Worm (Caenorhabditis elegans) whole organism, L3 larva: ENCODE data around the gene F59B1.10.

ENCODE experiments used
- R02D3.7 ChIP-seq: fragments of 150-350 bp; optimal IDR thresholded peaks from 2 replicates; lab custom pipeline; 2014; ENCODE audit warnings: missing biosample characterization, missing genetic modification characterization
- ZK546.5 ChIP-seq: sonication (generic microtip); optimal IDR thresholded peaks from 2 replicates; lab custom pipeline; 2017; ENCODE audit warnings: missing biosample characterization, missing genetic modification characterization
- ama-1 ChIP-seq: fragments of 150-350 bp; optimal IDR thresholded peaks from 2 replicates; lab custom pipeline; 2018
- ceh-82 ChIP-seq: fragments of 150-350 bp; optimal IDR thresholded peaks from 2 replicates; lab custom pipeline; 2014; ENCODE audit warnings: missing biosample characterization, missing genetic modification characterization
- elt-1 ChIP-seq: fragments of 150-350 bp; optimal IDR thresholded peaks from 2 replicates; lab custom pipeline; 2014; ENCODE audit warnings: missing biosample characterization, missing genetic modification characterization
- elt-2 ChIP-seq: sonication (generic microtip); optimal IDR thresholded peaks from 2 replicates; lab custom pipeline; 2016; ENCODE audit warnings: missing genetic modification reagents, mild to moderate bottlenecking, missing genetic modification characterization, missing compliant biosample characterization
- eor-1 ChIP-seq, 2 experiments: fragments of 150-350 bp; optimal IDR thresholded peaks; 2 replicates each; lab custom pipeline; 2014 to 2018; ENCODE audit warnings: missing biosample characterization in 2 of 2, missing genetic modification characterization in 2 of 2
- fkh-10 ChIP-seq: sonication (generic microtip); optimal IDR thresholded peaks from 2 replicates; lab custom pipeline; 2017; ENCODE audit warnings: missing biosample characterization, missing genetic modification reagents, missing genetic modification characterization
- fkh-2 ChIP-seq: fragments of 150-350 bp; optimal IDR thresholded peaks from 2 replicates; lab custom pipeline; 2014; ENCODE audit warnings: missing biosample characterization, missing genetic modification reagents, missing genetic modification characterization
- hmg-11 ChIP-seq: sonication (generic microtip); optimal IDR thresholded peaks from 2 replicates; lab custom pipeline; 2016; ENCODE audit warnings: missing genetic modification characterization, missing compliant biosample characterization
- jun-1 ChIP-seq: fragments of 150-350 bp; optimal IDR thresholded peaks from 2 replicates; lab custom pipeline; 2014; ENCODE audit warnings: missing biosample characterization, missing genetic modification reagents, missing genetic modification characterization
- lin-15B ChIP-seq: fragments of 150-350 bp; optimal IDR thresholded peaks from 2 replicates; lab custom pipeline; 2014; ENCODE audit warnings: missing biosample characterization, missing genetic modification characterization
- lin-39 ChIP-seq: fragments of 150-350 bp; optimal IDR thresholded peaks from 2 replicates; lab custom pipeline; 2018; ENCODE audit warnings: missing biosample characterization, missing genetic modification reagents, missing genetic modification characterization
- lsy-12 ChIP-seq: sonication (generic microtip); optimal IDR thresholded peaks from 2 replicates; lab custom pipeline; 2016; ENCODE audit warnings: mild to moderate bottlenecking, missing genetic modification characterization, missing compliant biosample characterization
- mdl-1 ChIP-seq: fragments of 150-350 bp; optimal IDR thresholded peaks from 2 replicates; lab custom pipeline; 2014; ENCODE audit warnings: missing biosample characterization, missing genetic modification characterization
- mml-1 ChIP-seq: fragments of 150-350 bp; sonication (generic microtip); optimal IDR thresholded peaks from 3 replicates; lab custom pipeline; 2014; ENCODE audit warnings: missing biosample characterization, missing genetic modification characterization
- nfya-1 ChIP-seq: sonication (generic microtip); optimal IDR thresholded peaks from 2 replicates; lab custom pipeline; 2017; ENCODE audit warnings: missing genetic modification characterization, mild to moderate bottlenecking, missing compliant biosample characterization, antibody characterized with exemption, moderate library complexity; ENCODE audit not compliant: insufficient read depth
- nhr-11 ChIP-seq: fragments of 150-350 bp; optimal IDR thresholded peaks from 2 replicates; lab custom pipeline; 2014; ENCODE audit warnings: missing biosample characterization, missing genetic modification characterization
- nhr-12 ChIP-seq: fragments of 150-350 bp; optimal IDR thresholded peaks from 2 replicates; lab custom pipeline; 2014; ENCODE audit warnings: missing biosample characterization, missing genetic modification characterization
- nhr-23 ChIP-seq: fragments of 150-350 bp; optimal IDR thresholded peaks from 2 replicates; lab custom pipeline; 2014; ENCODE audit warnings: missing biosample characterization, missing genetic modification reagents, missing genetic modification characterization
- nhr-28 ChIP-seq: fragments of 150-350 bp; optimal IDR thresholded peaks from 2 replicates; lab custom pipeline; 2014; ENCODE audit warnings: missing biosample characterization, missing genetic modification characterization
- nhr-67 ChIP-seq: fragments of 150-350 bp; optimal IDR thresholded peaks from 2 replicates; lab custom pipeline; 2014; ENCODE audit warnings: missing biosample characterization, missing genetic modification characterization
- nhr-77 ChIP-seq: fragments of 150-350 bp; optimal IDR thresholded peaks from 2 replicates; lab custom pipeline; 2014; ENCODE audit warnings: missing biosample characterization, missing genetic modification characterization
- pha-4 ChIP-seq: fragments of 150-350 bp; optimal IDR thresholded peaks from 2 replicates; lab custom pipeline; 2014; ENCODE audit warnings: missing biosample characterization, missing genetic modification reagents, missing genetic modification characterization
- pqm-1 ChIP-seq: fragments of 150-350 bp; optimal IDR thresholded peaks from 2 replicates; lab custom pipeline; 2017; ENCODE audit warnings: missing biosample characterization, missing genetic modification characterization, inconsistent platforms
- sea-2 ChIP-seq: fragments of 150-350 bp; sonication (generic microtip); optimal IDR thresholded peaks from 4 replicates; lab custom pipeline; 2014; ENCODE audit warnings: missing biosample characterization, missing genetic modification reagents, missing genetic modification characterization
- tbx-2 ChIP-seq: sonication (generic microtip); optimal IDR thresholded peaks from 2 replicates; lab custom pipeline; 2016; ENCODE audit warnings: mild to moderate bottlenecking, missing genetic modification characterization, missing compliant biosample characterization
- unc-39 ChIP-seq: sonication (generic microtip); optimal IDR thresholded peaks from 4 replicates; lab custom pipeline; 2017; ENCODE audit warnings: missing biosample characterization, missing genetic modification characterization
- unc-62 ChIP-seq: fragments of 150-350 bp; sonication (generic microtip); optimal IDR thresholded peaks from 4 replicates; lab custom pipeline; 2014; ENCODE audit warnings: missing biosample characterization, missing genetic modification reagents, missing genetic modification characterization
- ztf-4 ChIP-seq: fragments of 150-350 bp; optimal IDR thresholded peaks from 2 replicates; lab custom pipeline; 2014; ENCODE audit warnings: missing biosample characterization, missing genetic modification characterization

Gene F59B1.10

DNA sequence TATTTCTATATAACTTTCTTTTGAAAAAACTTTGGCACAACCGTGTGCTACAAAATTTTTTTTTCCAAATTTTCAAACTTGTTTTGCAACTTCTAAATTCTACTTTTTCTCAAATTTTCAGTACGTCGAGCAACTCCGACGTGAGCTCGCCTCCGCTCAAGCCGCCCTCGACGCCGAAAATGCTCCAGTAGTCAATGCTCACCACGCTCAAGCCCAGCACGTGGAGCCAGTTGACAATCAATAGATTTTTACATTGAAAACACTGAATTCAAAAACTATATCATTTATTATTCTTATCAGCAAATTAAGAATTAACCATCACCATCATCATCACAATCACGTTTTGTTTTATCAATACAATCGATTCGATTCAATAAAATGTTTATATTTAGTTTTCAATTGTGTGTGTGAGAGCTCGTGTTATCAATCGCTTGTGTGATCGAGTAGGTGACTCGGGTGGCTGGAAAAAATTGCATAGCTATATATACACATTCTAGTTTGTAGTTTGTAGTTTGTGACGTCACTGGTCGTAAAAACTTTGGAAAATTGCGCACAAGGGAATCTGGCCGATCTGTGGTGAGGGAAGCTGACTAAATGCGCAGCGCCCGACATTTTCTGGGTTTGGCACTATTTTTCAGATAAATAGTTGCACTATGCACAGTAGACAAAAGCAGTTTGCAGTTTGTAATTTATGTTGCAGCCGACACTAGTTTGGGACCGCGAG, 13.3 kb downstream of the F59B1.10 start (continued):
- TF ChIP-seq nhr-11 (tag; lab: Kevin White, UChicago), result no peak
- TF ChIP-seq unc-39, result no peak
- no peak for TF ChIP-seq sea-2

DNA sequence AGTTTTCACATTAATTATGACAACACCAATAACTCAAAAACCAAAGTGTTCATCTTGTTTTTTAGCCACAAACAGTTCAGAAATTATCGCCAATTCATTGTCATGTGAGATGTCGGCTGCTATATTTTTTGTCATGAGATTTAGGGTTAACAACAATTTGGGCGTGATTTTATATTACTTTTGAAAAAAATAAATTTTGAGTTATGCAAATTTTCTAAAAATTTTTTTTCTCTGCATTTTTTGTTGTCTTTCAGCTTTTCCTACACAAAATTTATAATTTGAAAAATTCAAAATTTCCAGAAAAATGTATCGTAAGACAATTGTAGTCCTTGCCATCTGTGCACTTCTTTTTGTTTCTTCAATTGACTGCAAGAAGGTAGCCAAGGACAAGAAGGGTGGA, 14.7 kb downstream of the F59B1.10 start, which contains the start of gene F59B1.2:
Gene F59B1.2, plus strand, starts transcription at position 301 of the 400 bp plus-strand sequence.
- TF ChIP-seq lsy-12 (tag; lab: Kevin White, UChicago), result no peak
- TF ChIP-seq lin-15B (tag; lab: Kevin White, UChicago), result no peak

DNA sequence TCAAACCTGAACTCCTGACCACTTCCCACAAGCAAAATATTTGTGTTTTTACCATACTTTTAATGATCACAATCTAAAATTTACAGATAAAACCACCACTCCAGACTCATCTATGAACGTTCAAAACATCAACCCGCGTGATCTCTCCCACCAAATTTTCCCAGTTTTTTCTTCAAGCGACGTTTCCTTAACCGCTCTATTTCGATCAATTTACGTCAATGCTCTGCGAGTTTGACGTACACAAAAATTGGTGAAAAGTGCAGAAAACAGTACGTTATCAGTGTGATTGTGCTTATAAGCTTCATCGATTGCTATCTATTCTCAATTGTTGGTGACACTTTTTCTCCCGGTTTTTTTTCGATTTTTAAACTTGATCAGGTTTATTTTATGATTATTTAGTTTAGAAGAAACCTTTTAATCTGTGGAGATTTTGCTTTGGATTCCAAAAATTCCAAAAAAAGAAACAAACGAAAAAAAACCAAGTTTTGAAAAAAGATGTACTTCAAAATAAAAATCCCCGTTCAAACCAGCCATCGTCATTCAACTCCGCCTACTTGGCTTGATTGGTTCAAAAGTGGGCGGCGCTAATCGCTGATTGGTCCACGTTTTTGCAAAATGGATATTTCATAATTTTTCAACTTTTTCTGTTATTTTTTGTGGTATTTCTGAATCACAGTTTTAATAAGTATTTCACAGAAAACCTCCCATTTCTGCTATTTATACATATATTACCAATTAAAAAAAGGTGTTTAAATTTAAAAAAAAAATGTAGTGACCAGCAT, 15.3 kb downstream of the F59B1.10 start:
- peak; percentile 28 for TF ChIP-seq pha-4 (tag; lab: Kevin White, UChicago)
- TF ChIP-seq nhr-11 (tag; lab: Kevin White, UChicago), result no peak
- TF ChIP-seq elt-2 (tag; lab: Kevin White, UChicago), result peak; percentile 94
- TF ChIP-seq unc-39, result no peak
- TF ChIP-seq ztf-4 (tag; lab: Kevin White, UChicago), result no peak
- peak; percentile 54 for TF ChIP-seq nfya-1
- TF ChIP-seq hmg-11 (tag; lab: Kevin White, UChicago), result no peak
- TF ChIP-seq nhr-28 (tag; lab: Kevin White, UChicago), result no peak
- TF ChIP-seq pqm-1 (tag; lab: Kevin White, UChicago), result peak; percentile 90
- no peak for TF ChIP-seq tbx-2 (tag; lab: Kevin White, UChicago)
- TF ChIP-seq lin-15B (tag; lab: Kevin White, UChicago), result no peak
- TF ChIP-seq jun-1, result peak; percentile 24
- TF ChIP-seq ama-1 (lab: Kevin White, UChicago), result no peak
- TF ChIP-seq fkh-2 (tag; lab: Kevin White, UChicago), result no peak

DNA sequence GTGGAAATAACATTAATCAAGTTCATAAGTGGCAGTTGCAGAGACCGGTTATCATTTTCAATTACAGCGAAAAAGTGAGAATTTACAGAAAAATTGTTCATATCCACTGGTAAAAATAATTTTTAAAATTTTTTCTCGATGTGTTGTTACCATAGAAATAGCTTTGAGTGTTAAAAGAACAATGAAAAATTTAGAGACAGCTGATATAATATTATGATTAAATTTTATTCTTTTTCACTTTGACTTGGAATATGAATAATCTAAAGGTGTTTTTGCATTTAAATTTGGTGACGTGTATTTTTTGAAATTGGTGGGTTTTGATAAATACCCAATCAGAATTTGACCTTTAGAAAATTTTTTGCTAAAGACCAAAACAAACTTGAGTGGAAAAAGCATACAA, 16.2 kb downstream of the F59B1.10 start, which contains the start of gene F59B1.6:
Gene F59B1.6, minus strand, starts transcription at position 101 of the 400 bp plus-strand sequence.
- TF ChIP-seq nhr-11 (tag; lab: Kevin White, UChicago) (no peak), ceh-82 (tag; lab: Kevin White, UChicago) (no peak), ZK546.5 (tag; lab: Kevin White, UChicago) (no peak), unc-62 (GFP tag; lab: Kevin White, UChicago) (no peak), nhr-77 (tag; lab: Kevin White, UChicago) (no peak), elt-2 (tag; lab: Kevin White, UChicago) (no peak), ztf-4 (tag; lab: Kevin White, UChicago) (no peak), nhr-67 (tag; lab: Kevin White, UChicago) (no peak), fkh-2 (tag; lab: Kevin White, UChicago) (no peak), fkh-10 (no peak), nhr-23 (tag; lab: Kevin White, UChicago) (no peak), nhr-12 (no peak), eor-1 (tag; optimal IDR thresholded peaks at IDR 0.05; lab: Kevin White, UChicago) (no peak)

DNA sequence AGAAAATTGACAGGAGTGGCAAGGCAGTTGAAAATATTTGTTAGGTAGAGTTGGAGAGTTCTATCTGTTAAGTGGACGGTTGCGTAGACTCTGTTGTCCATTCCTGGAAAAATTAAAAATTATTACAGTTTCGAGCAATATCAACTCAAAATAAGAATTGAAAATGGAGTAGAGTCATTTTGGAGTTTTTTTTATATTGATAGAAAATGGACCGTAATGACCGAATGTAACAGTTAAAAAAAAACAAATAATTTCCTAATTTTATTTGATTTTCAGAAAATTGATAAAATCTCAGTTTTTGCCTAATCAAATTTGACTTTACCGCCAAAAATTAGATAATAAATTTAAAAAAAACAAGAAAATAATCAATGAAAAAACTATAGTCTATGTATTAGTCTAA, 20.8 kb downstream of the F59B1.10 start, which contains the start of gene F59B1.4:
Gene F59B1.4, minus strand, starts transcription at position 101 of the 400 bp plus-strand sequence.
- TF ChIP-seq mml-1 (no peak), mdl-1 (tag; lab: Kevin White, UChicago) (no peak), lsy-12 (tag; lab: Kevin White, UChicago) (no peak), fkh-2 (tag; lab: Kevin White, UChicago) (no peak), hmg-11 (tag; lab: Kevin White, UChicago) (no peak), elt-1 (no peak), pha-4 (tag; lab: Kevin White, UChicago) (no peak), lin-39 (tag; lab: Kevin White, UChicago) (no peak), nhr-12 (no peak), R02D3.7 (tag; lab: Kevin White, UChicago) (no peak), nhr-28 (tag; lab: Kevin White, UChicago) (no peak), nhr-23 (tag; lab: Kevin White, UChicago) (no peak)
